Worm (Caenorhabditis elegans) whole organism, early embryonic: ENCODE data around the gene sre-15.

Source experiments
- B0310.2 ChIP-seq: sonication (generic microtip); optimal IDR thresholded peaks from 2 replicates; lab custom pipeline; 2016; ENCODE audit warnings: mild to moderate bottlenecking, missing genetic modification characterization, missing compliant biosample characterization
- F13C5.2 ChIP-seq: sonication (generic microtip); optimal IDR thresholded peaks from 2 replicates; lab custom pipeline; 2017; ENCODE audit warnings: mild to moderate bottlenecking, missing genetic modification characterization, inconsistent platforms, missing compliant biosample characterization
- aly-1 ChIP-seq: sonication (generic microtip); optimal IDR thresholded peaks from 2 replicates; lab custom pipeline; 2016; ENCODE audit warnings: missing genetic modification characterization, missing compliant biosample characterization
- ama-1 ChIP-seq: fragments of 150-350 bp; optimal IDR thresholded peaks from 2 replicates; lab custom pipeline; 2014
- ceh-13 ChIP-seq: fragments of 200-800 bp; sonication (Bioruptor generic); optimal IDR thresholded peaks from 2 replicates; lab custom pipeline; 2018; ENCODE audit warnings: mild to moderate bottlenecking, missing genetic modification characterization, missing compliant biosample characterization
- ceh-36 ChIP-seq: sonication (generic microtip); optimal IDR thresholded peaks from 2 replicates; lab custom pipeline; 2016; ENCODE audit warnings: missing genetic modification characterization, inconsistent platforms, missing compliant biosample characterization
- ets-7 ChIP-seq: sonication (generic microtip); optimal IDR thresholded peaks from 2 replicates; lab custom pipeline; 2016; ENCODE audit warnings: missing genotype, missing genetic modification characterization, missing compliant biosample characterization
- flt-1 ChIP-seq: fragments of 200-800 bp; sonication (Bioruptor generic); IDR thresholded peaks from 2 replicates; pipeline ENCODE4 v1.3.6; 2022; ENCODE audit warnings: missing genetic modification characterization, missing compliant biosample characterization
- hmbx-1 ChIP-seq: sonication (generic microtip); optimal IDR thresholded peaks from 2 replicates; lab custom pipeline; 2016; ENCODE audit warnings: mild to moderate bottlenecking, missing genetic modification characterization, missing compliant biosample characterization
- hmg-4 ChIP-seq: fragments of 200-800 bp; sonication (Bioruptor generic); optimal IDR thresholded peaks from 2 replicates; lab custom pipeline; 2018; ENCODE audit warnings: mild to moderate bottlenecking, missing genetic modification characterization, missing compliant biosample characterization
- hnd-1 ChIP-seq: sonication (generic microtip); optimal IDR thresholded peaks from 2 replicates; lab custom pipeline; 2016; ENCODE audit warnings: missing genetic modification characterization, missing compliant biosample characterization
- pes-1 ChIP-seq: fragments of 200-800 bp; sonication (Bioruptor generic); IDR thresholded peaks from 2 replicates; pipeline ENCODE4 v1.3.6; 2022; ENCODE audit warnings: missing genetic modification reagents, missing genetic modification characterization, missing compliant biosample characterization
- scrt-1 ChIP-seq: fragments of 200-800 bp; sonication (Bioruptor generic); IDR thresholded peaks from 2 replicates; pipeline ENCODE4 v1.3.6; 2022; ENCODE audit warnings: missing genetic modification characterization, missing compliant biosample characterization
- sea-1 ChIP-seq: fragments of 200-800 bp; sonication (Bioruptor generic); conservative IDR thresholded peaks from 2 replicates; pipeline ENCODE4 v1.3.6; 2022; ENCODE audit warnings: missing genetic modification characterization, missing compliant biosample characterization
- tbx-11 ChIP-seq: fragments of 200-800 bp; sonication (Bioruptor generic); IDR thresholded peaks from 2 replicates; pipeline ENCODE4 v1.3.6; 2022; ENCODE audit warnings: missing genetic modification characterization, missing compliant biosample characterization
- tbx-37 ChIP-seq: fragments of 200-800 bp; sonication (Bioruptor generic); conservative IDR thresholded peaks from 2 replicates; pipeline ENCODE4 v1.3.6; 2022; ENCODE audit warnings: missing genetic modification reagents, missing genetic modification characterization, missing compliant biosample characterization
- tra-4 ChIP-seq: sonication (generic microtip); optimal IDR thresholded peaks from 2 replicates; lab custom pipeline; 2017; ENCODE audit warnings: missing genetic modification characterization, missing compliant biosample characterization

sre-15 gene

ce11 chrIV:12203968-12204367 is 40.6 kb downstream of the sre-15 start:
- no peak for TF ChIP-seq hmg-4
- no peak for TF ChIP-seq sea-1 (GFP tag; lab: Robert Waterston, UW)
- TF ChIP-seq ceh-13 (GFP tag; lab: Kevin White, UChicago) = no peak
- TF ChIP-seq tbx-11 (GFP tag; lab: Robert Waterston, UW) = no peak
- no peak for TF ChIP-seq tbx-37 (GFP tag; lab: Robert Waterston, UW)
- no peak for TF ChIP-seq hnd-1 (tag; lab: Kevin White, UChicago)

- TF ChIP-seq sea-1 (GFP tag; lab: Robert Waterston, UW) (no peak), hnd-1 (tag; lab: Kevin White, UChicago) (no peak), hmbx-1 (tag; lab: Kevin White, UChicago) (no peak), ama-1 (lab: Kevin White, UChicago) (no peak)
Measured at ce11 chrIV:12202949-12203348, 41.7 kb downstream of the sre-15 start, which contains the start of gene F35G2.1. TSS of gene F35G2.1 (plus strand) at chrIV:12203249.

DNA sequence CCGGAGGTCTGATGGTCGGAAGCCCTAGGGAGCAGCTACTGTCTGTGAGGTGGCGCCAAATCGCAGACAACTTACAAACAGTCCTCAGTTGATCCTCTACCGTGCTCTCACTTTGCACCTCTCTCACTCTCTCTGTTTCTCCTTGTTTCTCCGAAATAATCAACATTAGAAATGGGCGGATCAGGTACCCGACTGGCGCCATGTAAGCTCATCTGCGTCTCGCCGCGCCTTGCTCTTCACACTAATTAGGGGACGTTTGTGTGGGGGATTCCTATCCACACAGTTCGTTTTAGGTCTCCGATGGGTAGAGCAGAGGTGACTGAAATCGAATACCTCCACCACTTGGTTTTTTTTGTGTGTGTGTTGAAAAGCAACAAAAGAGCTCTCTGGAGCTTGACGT is 42.6 kb downstream of the sre-15 start:
- TF ChIP-seq F13C5.2 (no peak), aly-1 (tag; lab: Kevin White, UChicago) (no peak), hmbx-1 (tag; lab: Kevin White, UChicago) (no peak), pes-1 (GFP tag; lab: Robert Waterston, UW) (no peak), ama-1 (lab: Kevin White, UChicago) (no peak), ceh-36 (tag; lab: Kevin White, UChicago) (no peak), tra-4 (tag; lab: Kevin White, UChicago) (no peak), scrt-1 (GFP tag; lab: Robert Waterston, UW) (no peak), flt-1 (GFP tag; lab: Robert Waterston, UW) (no peak), ets-7 (tag; lab: Kevin White, UChicago) (no peak), sea-1 (GFP tag; lab: Robert Waterston, UW) (no peak), tbx-37 (GFP tag; lab: Robert Waterston, UW) (no peak), B0310.2 (tag; lab: Kevin White, UChicago) (no peak), hnd-1 (tag; lab: Kevin White, UChicago) (no peak), ceh-13 (GFP tag; lab: Kevin White, UChicago) (no peak), hmg-4 (no peak), tbx-11 (GFP tag; lab: Robert Waterston, UW) (no peak)

DNA sequence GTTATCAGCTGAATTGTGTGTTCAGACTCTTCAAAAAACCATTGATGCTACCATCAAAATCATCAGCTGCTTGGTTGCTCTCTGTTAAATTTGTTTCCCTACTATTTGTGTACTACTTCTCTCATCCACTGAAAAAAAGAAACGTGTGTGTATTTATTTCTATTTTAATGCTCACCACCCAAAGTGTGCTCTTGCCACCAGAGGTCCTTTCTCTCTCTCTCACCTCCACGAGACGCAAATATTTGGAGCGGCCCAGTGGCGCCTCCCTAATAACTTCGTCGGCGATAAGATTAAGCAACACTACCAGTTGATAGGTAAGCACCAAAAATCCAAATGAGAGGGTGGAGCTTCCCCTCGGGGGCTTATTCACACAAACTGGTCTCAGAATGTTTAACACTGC is 43.8 kb downstream of the sre-15 start:
- TF ChIP-seq flt-1 (GFP tag; lab: Robert Waterston, UW) = no peak
- no peak for TF ChIP-seq hmg-4
- TF ChIP-seq pes-1 (GFP tag; lab: Robert Waterston, UW) = no peak
- no peak for TF ChIP-seq tbx-37 (GFP tag; lab: Robert Waterston, UW)
- no peak for TF ChIP-seq ceh-36 (tag; lab: Kevin White, UChicago)
- no peak for TF ChIP-seq F13C5.2
- TF ChIP-seq ama-1 (lab: Kevin White, UChicago) = no peak
- TF ChIP-seq B0310.2 (tag; lab: Kevin White, UChicago) = no peak

ce11 chrIV:12199538-12200158 is 45.0 kb downstream of the sre-15 start:
- TF ChIP-seq F13C5.2 = no peak
- no peak for TF ChIP-seq sea-1 (GFP tag; lab: Robert Waterston, UW)
- TF ChIP-seq hmbx-1 (tag; lab: Kevin White, UChicago) = no peak
- TF ChIP-seq hnd-1 (tag; lab: Kevin White, UChicago) = no peak
- TF ChIP-seq ceh-13 (GFP tag; lab: Kevin White, UChicago) = no peak
- no peak for TF ChIP-seq B0310.2 (tag; lab: Kevin White, UChicago)
- TF ChIP-seq ceh-36 (tag; lab: Kevin White, UChicago) = no peak
- TF ChIP-seq tra-4 (tag; lab: Kevin White, UChicago) = no peak
- TF ChIP-seq ama-1 (lab: Kevin White, UChicago) = no peak
- no peak for TF ChIP-seq flt-1 (GFP tag; lab: Robert Waterston, UW)
- TF ChIP-seq scrt-1 (GFP tag; lab: Robert Waterston, UW) = no peak
- TF ChIP-seq pes-1 (GFP tag; lab: Robert Waterston, UW) = no peak
- no peak for TF ChIP-seq aly-1 (tag; lab: Kevin White, UChicago)
- TF ChIP-seq hmg-4 = no peak
- no peak for TF ChIP-seq tbx-11 (GFP tag; lab: Robert Waterston, UW)
- no peak for TF ChIP-seq ets-7 (tag; lab: Kevin White, UChicago)
- TF ChIP-seq tbx-37 (GFP tag; lab: Robert Waterston, UW) = no peak

DNA sequence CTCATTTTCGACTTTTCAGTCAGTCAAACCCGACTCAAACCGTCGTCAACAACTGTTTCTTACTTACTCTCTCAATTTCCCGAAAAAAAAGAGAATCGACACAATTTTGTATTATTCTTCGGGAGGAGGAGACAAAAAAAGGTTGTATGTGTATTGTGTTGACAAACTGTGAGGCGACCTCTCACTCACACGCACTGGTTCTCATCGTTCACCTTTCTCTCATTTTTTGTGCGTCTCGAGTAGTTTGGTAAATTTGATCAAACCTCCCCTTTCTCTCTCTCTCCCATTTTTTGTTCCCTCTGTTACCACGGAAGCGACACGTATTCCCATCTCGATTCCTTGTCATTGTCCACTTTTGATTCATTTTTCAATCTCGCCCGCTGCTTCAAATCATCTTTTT is 45.8 kb downstream of the sre-15 start:
- TF ChIP-seq pes-1 (GFP tag; lab: Robert Waterston, UW) (no peak), hnd-1 (tag; lab: Kevin White, UChicago) (no peak), aly-1 (tag; lab: Kevin White, UChicago) (no peak), hmg-4 (no peak), sea-1 (GFP tag; lab: Robert Waterston, UW) (no peak), scrt-1 (GFP tag; lab: Robert Waterston, UW) (no peak), tra-4 (tag; lab: Kevin White, UChicago) (no peak), F13C5.2 (no peak), flt-1 (GFP tag; lab: Robert Waterston, UW) (no peak), B0310.2 (tag; lab: Kevin White, UChicago) (no peak), ama-1 (lab: Kevin White, UChicago) (no peak), hmbx-1 (tag; lab: Kevin White, UChicago) (no peak), tbx-37 (GFP tag; lab: Robert Waterston, UW) (no peak), ets-7 (tag; lab: Kevin White, UChicago) (no peak), ceh-13 (GFP tag; lab: Kevin White, UChicago) (no peak), tbx-11 (GFP tag; lab: Robert Waterston, UW) (no peak), ceh-36 (tag; lab: Kevin White, UChicago) (no peak)

DNA sequence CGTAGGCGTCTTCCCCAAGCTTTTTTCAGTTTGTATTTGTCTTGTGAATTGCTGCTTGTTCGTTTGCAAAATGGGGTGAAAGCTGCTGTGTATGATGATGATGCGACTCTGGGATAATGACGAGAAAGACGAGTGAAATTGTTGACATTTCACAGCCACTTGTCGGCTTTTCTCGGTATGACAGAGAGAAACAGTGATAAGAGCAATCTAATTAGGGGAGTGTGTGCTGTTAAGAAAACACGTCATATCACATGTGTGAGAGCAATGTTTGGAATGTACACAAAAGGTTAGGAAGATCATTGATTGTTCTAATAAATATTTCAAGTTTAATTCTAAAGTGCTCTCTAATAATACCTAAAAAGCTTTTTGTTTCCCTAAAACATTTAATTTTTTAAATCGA is 46.9 kb downstream of the sre-15 start:
- TF ChIP-seq tra-4 (tag; lab: Kevin White, UChicago) (no peak), sea-1 (GFP tag; lab: Robert Waterston, UW) (no peak), ceh-13 (GFP tag; lab: Kevin White, UChicago) (no peak), aly-1 (tag; lab: Kevin White, UChicago) (no peak), tbx-11 (GFP tag; lab: Robert Waterston, UW) (no peak), ama-1 (lab: Kevin White, UChicago) (no peak), hmbx-1 (tag; lab: Kevin White, UChicago) (no peak), ets-7 (tag; lab: Kevin White, UChicago) (no peak), F13C5.2 (no peak), hnd-1 (tag; lab: Kevin White, UChicago) (no peak), pes-1 (GFP tag; lab: Robert Waterston, UW) (no peak), scrt-1 (GFP tag; lab: Robert Waterston, UW) (no peak), ceh-36 (tag; lab: Kevin White, UChicago) (no peak), flt-1 (GFP tag; lab: Robert Waterston, UW) (no peak), B0310.2 (tag; lab: Kevin White, UChicago) (no peak), hmg-4 (no peak), tbx-37 (GFP tag; lab: Robert Waterston, UW) (no peak)
